Worm (Caenorhabditis elegans) whole organism, L2 larva: ENCODE measurements around the gene str-138.

Experiments
- C34F6.9 ChIP-seq: fragments of 150-350 bp; optimal IDR thresholded peaks from 2 replicates; lab custom pipeline; 2014; ENCODE audit warnings: missing biosample characterization, missing genetic modification characterization
- F13H6.1 ChIP-seq: sonication (generic microtip); optimal IDR thresholded peaks from 2 replicates; lab custom pipeline; 2016; ENCODE audit warnings: missing genetic modification characterization, missing compliant biosample characterization
- R02D3.7 ChIP-seq: fragments of 150-350 bp; optimal IDR thresholded peaks from 2 replicates; lab custom pipeline; 2014; ENCODE audit warnings: missing biosample characterization, missing genetic modification characterization
- Y55F3AM.14 ChIP-seq: fragments of 200-800 bp; sonication (Bioruptor generic); optimal IDR thresholded peaks from 2 replicates; lab custom pipeline; 2018; ENCODE audit warnings: mild to moderate bottlenecking, missing genetic modification characterization, missing compliant biosample characterization
- ZK546.5 ChIP-seq: sonication (generic microtip); optimal IDR thresholded peaks from 2 replicates; lab custom pipeline; 2017; ENCODE audit warnings: missing biosample characterization, missing genetic modification characterization
- alr-1 ChIP-seq: fragments of 150-350 bp; optimal IDR thresholded peaks from 2 replicates; lab custom pipeline; 2014; ENCODE audit warnings: missing biosample characterization, missing genetic modification characterization
- aly-2 ChIP-seq: fragments of 150-350 bp; optimal IDR thresholded peaks from 2 replicates; lab custom pipeline; 2014; ENCODE audit warnings: missing biosample characterization, missing genetic modification characterization
- ama-1 ChIP-seq: fragments of 150-350 bp; optimal IDR thresholded peaks from 2 replicates; lab custom pipeline; 2018; ENCODE audit warnings: inconsistent platforms
- blmp-1 ChIP-seq: sonication (generic microtip); optimal IDR thresholded peaks from 2 replicates; lab custom pipeline; 2017; ENCODE audit warnings: missing genetic modification characterization, mild to moderate bottlenecking, missing compliant biosample characterization, antibody characterized with exemption, moderate library complexity; ENCODE audit not compliant: insufficient read depth
- ceh-16 ChIP-seq: fragments of 150-350 bp; optimal IDR thresholded peaks from 2 replicates; lab custom pipeline; 2014; ENCODE audit warnings: missing biosample characterization, missing genetic modification characterization
- ceh-82 ChIP-seq: fragments of 150-350 bp; optimal IDR thresholded peaks from 2 replicates; lab custom pipeline; 2014; ENCODE audit warnings: missing biosample characterization, missing genetic modification characterization
- dmd-4 ChIP-seq: sonication (generic microtip); optimal IDR thresholded peaks from 2 replicates; lab custom pipeline; 2017; ENCODE audit warnings: missing biosample characterization, missing genetic modification characterization
- egl-27 ChIP-seq: sonication (generic microtip); optimal IDR thresholded peaks from 3 replicates; lab custom pipeline; 2017; ENCODE audit warnings: missing biosample characterization, missing genetic modification reagents, missing genetic modification characterization
- elt-3 ChIP-seq: sonication (generic microtip); optimal IDR thresholded peaks from 2 replicates; lab custom pipeline; 2017; ENCODE audit warnings: missing biosample characterization, missing genetic modification characterization
- fos-1 ChIP-seq: fragments of 150-350 bp; optimal IDR thresholded peaks from 2 replicates; lab custom pipeline; 2014; ENCODE audit warnings: missing biosample characterization, missing genetic modification characterization
- gmeb-1 ChIP-seq: fragments of 150-350 bp; optimal IDR thresholded peaks from 2 replicates; lab custom pipeline; 2014; ENCODE audit warnings: missing biosample characterization, missing genetic modification characterization
- lin-11 ChIP-seq: fragments of 150-350 bp; sonication (generic microtip); optimal IDR thresholded peaks from 2 replicates; lab custom pipeline; 2014; ENCODE audit warnings: missing biosample characterization, missing genetic modification characterization, inconsistent platforms, mixed read lengths
- lin-13 ChIP-seq: fragments of 150-350 bp; optimal IDR thresholded peaks from 2 replicates; lab custom pipeline; 2014; ENCODE audit warnings: missing biosample characterization, missing genetic modification reagents, missing genetic modification characterization
- lin-39 ChIP-seq: fragments of 150-350 bp; optimal IDR thresholded peaks from 2 replicates; lab custom pipeline; 2014; ENCODE audit warnings: missing biosample characterization, missing genetic modification reagents, missing genetic modification characterization
- lsy-2 ChIP-seq, 2 experiments: fragments of 150-350 bp in 1 of 2; sonication (generic microtip) in 1 of 2; optimal IDR thresholded peaks; 2 replicates each; lab custom pipeline; 2014 to 2017; ENCODE audit warnings: missing biosample characterization in 2 of 2, missing genetic modification characterization in 2 of 2
- mab-5 ChIP-seq: fragments of 150-350 bp; optimal IDR thresholded peaks from 2 replicates; lab custom pipeline; 2014; ENCODE audit warnings: missing biosample characterization, missing genetic modification characterization
- mbf-1 ChIP-seq: sonication (generic microtip); optimal IDR thresholded peaks from 2 replicates; lab custom pipeline; 2017; ENCODE audit warnings: missing biosample characterization, missing genetic modification characterization
- mdl-1 ChIP-seq, 2 experiments: fragments of 150-350 bp in 1 of 2; sonication (generic microtip) in 1 of 2; optimal IDR thresholded peaks; 2 replicates each; lab custom pipeline; 2017; ENCODE audit warnings: missing biosample characterization in 2 of 2, missing genetic modification characterization in 2 of 2
- nhr-10 ChIP-seq: sonication (generic microtip); optimal IDR thresholded peaks from 2 replicates; lab custom pipeline; 2017; ENCODE audit warnings: missing biosample characterization, missing genetic modification characterization
- nhr-11 ChIP-seq: fragments of 150-350 bp; optimal IDR thresholded peaks from 2 replicates; lab custom pipeline; 2014; ENCODE audit warnings: missing biosample characterization, missing genetic modification characterization
- nhr-12 ChIP-seq: fragments of 150-350 bp; optimal IDR thresholded peaks from 2 replicates; lab custom pipeline; 2014; ENCODE audit warnings: missing biosample characterization, missing genetic modification characterization
- nhr-129 ChIP-seq: fragments of 150-350 bp; optimal IDR thresholded peaks from 2 replicates; lab custom pipeline; 2014; ENCODE audit warnings: missing biosample characterization, missing genetic modification characterization
- nhr-21 ChIP-seq: fragments of 150-350 bp; optimal IDR thresholded peaks from 2 replicates; lab custom pipeline; 2014; ENCODE audit warnings: missing biosample characterization, missing genetic modification characterization
- nhr-23 ChIP-seq: fragments of 150-350 bp; optimal IDR thresholded peaks from 2 replicates; lab custom pipeline; 2014; ENCODE audit warnings: missing biosample characterization, missing genetic modification reagents, missing genetic modification characterization
- nhr-237 ChIP-seq: fragments of 150-350 bp; optimal IDR thresholded peaks from 2 replicates; lab custom pipeline; 2014; ENCODE audit warnings: missing biosample characterization, missing genetic modification characterization
- nhr-25 ChIP-seq: fragments of 150-350 bp; sonication (generic microtip); optimal IDR thresholded peaks from 3 replicates; lab custom pipeline; 2014; ENCODE audit warnings: missing biosample characterization, missing genetic modification characterization
- nhr-6 ChIP-seq: fragments of 150-350 bp; optimal IDR thresholded peaks from 2 replicates; lab custom pipeline; 2014; ENCODE audit warnings: missing biosample characterization, missing genetic modification characterization
- nhr-77 ChIP-seq: fragments of 150-350 bp; optimal IDR thresholded peaks from 2 replicates; lab custom pipeline; 2014; ENCODE audit warnings: missing biosample characterization, missing genetic modification characterization
- peb-1 ChIP-seq: fragments of 150-350 bp; optimal IDR thresholded peaks from 2 replicates; lab custom pipeline; 2014; ENCODE audit warnings: missing biosample characterization, missing genetic modification characterization
- sem-4 ChIP-seq: fragments of 150-350 bp; optimal IDR thresholded peaks from 2 replicates; lab custom pipeline; 2014; ENCODE audit warnings: missing biosample characterization, missing genetic modification reagents, missing genetic modification characterization
- skn-1 ChIP-seq: sonication (generic microtip); optimal IDR thresholded peaks from 2 replicates; lab custom pipeline; 2017; ENCODE audit warnings: missing biosample characterization, missing genetic modification characterization
- sma-9 ChIP-seq, 2 experiments: fragments of 150-350 bp in 1 of 2; sonication (generic microtip) in 1 of 2; optimal IDR thresholded peaks; 2 replicates each; lab custom pipeline; 2014 to 2016; ENCODE audit warnings: missing genetic modification characterization in 2 of 2, mild to moderate bottlenecking in 1 of 2, missing biosample characterization in 1 of 2, missing compliant biosample characterization in 1 of 2, missing genetic modification reagents in 1 of 2, moderate library complexity in 1 of 2
- snpc-4 ChIP-seq: fragments of 150-350 bp; optimal IDR thresholded peaks from 2 replicates; lab custom pipeline; 2014; ENCODE audit warnings: missing biosample characterization, missing genetic modification characterization
- unc-39 ChIP-seq: fragments of 150-350 bp; optimal IDR thresholded peaks from 2 replicates; lab custom pipeline; 2014; ENCODE audit warnings: missing biosample characterization, missing genetic modification characterization
- unc-62 ChIP-seq: fragments of 150-350 bp; optimal IDR thresholded peaks from 2 replicates; lab custom pipeline; 2014; ENCODE audit warnings: missing biosample characterization, missing genetic modification reagents, missing genetic modification characterization
- zag-1 ChIP-seq: fragments of 150-350 bp; optimal IDR thresholded peaks from 2 replicates; lab custom pipeline; 2014; ENCODE audit warnings: missing biosample characterization, missing genetic modification characterization
- ztf-11 ChIP-seq: sonication (generic microtip); optimal IDR thresholded peaks from 2 replicates; lab custom pipeline; 2017; ENCODE audit warnings: missing biosample characterization, missing genetic modification characterization
- ztf-4 ChIP-seq: fragments of 150-350 bp; optimal IDR thresholded peaks from 2 replicates; lab custom pipeline; 2014; ENCODE audit warnings: missing biosample characterization, missing genetic modification characterization

Gene str-138

ce11 chrV:8054130-8054529, 4.3 kb upstream of the str-138 start, which contains the start of gene ZC513.2:
Gene ZC513.2, plus strand, starts transcription at chrV:8054430.
- no peak for TF ChIP-seq nhr-77 (tag; lab: Kevin White, UChicago)
- TF ChIP-seq nhr-6, result no peak
- TF ChIP-seq nhr-129, result no peak
- TF ChIP-seq nhr-12 (tag; lab: Kevin White, UChicago), result no peak
- no peak for TF ChIP-seq C34F6.9 (tag; lab: Kevin White, UChicago)
- no peak for TF ChIP-seq unc-62 (GFP tag; lab: Kevin White, UChicago)
- no peak for TF ChIP-seq Y55F3AM.14 (GFP tag; lab: Kevin White, UChicago)
- no peak for TF ChIP-seq fos-1 (tag; lab: Kevin White, UChicago)
- no peak for TF ChIP-seq lsy-2 (tag; optimal IDR thresholded peaks at IDR 0.05; lab: Kevin White, UChicago)
- TF ChIP-seq peb-1 (tag; lab: Kevin White, UChicago), result no peak
- no peak for TF ChIP-seq dmd-4 (tag; lab: Kevin White, UChicago)
- no peak for TF ChIP-seq R02D3.7 (tag; lab: Kevin White, UChicago)
- TF ChIP-seq snpc-4 (tag; lab: Kevin White, UChicago), result no peak
- TF ChIP-seq ZK546.5, result no peak
- no peak for TF ChIP-seq lin-11 (tag; lab: Kevin White, UChicago)
- TF ChIP-seq mab-5 (tag; lab: Kevin White, UChicago), result no peak
- no peak for TF ChIP-seq unc-39 (tag; lab: Kevin White, UChicago)
- no peak for TF ChIP-seq nhr-237 (tag; lab: Kevin White, UChicago)
- no peak for TF ChIP-seq ama-1 (lab: Kevin White, UChicago)
- TF ChIP-seq, all 48 proteins: peak for 0

DNA sequence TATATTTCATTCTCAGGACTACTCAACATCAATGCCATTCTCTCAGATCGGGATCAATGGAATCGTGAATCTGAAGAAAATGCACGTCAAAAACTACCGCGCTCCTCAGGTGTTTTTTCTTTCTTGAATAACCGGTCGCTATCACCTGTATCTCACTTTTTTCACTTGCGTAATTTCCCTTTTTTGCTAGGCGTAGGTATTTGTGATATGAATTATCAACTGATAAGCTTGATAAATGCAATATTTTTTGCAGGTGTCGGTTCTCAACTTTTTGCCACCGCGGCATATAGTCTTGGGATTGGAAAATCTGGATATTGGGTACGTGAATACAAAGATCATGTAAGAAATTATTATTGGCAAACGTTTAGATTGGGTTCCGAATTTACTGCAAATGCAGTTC, 3.3 kb upstream of the str-138 start:
- TF ChIP-seq ceh-16 (tag; lab: Kevin White, UChicago), result no peak
- no peak for TF ChIP-seq sma-9 (GFP tag; optimal IDR thresholded peaks at IDR 0.05; lab: Kevin White, UChicago)
- TF ChIP-seq sma-9 (tag; optimal IDR thresholded peaks at IDR 0.05; lab: Kevin White, UChicago), result no peak
- no peak for TF ChIP-seq lin-13 (GFP tag; lab: Kevin White, UChicago)
- no peak for TF ChIP-seq lin-39
- peak; percentile 14 for TF ChIP-seq blmp-1 (tag; lab: Kevin White, UChicago)
- TF ChIP-seq, all 48 proteins: peak for 1

DNA sequence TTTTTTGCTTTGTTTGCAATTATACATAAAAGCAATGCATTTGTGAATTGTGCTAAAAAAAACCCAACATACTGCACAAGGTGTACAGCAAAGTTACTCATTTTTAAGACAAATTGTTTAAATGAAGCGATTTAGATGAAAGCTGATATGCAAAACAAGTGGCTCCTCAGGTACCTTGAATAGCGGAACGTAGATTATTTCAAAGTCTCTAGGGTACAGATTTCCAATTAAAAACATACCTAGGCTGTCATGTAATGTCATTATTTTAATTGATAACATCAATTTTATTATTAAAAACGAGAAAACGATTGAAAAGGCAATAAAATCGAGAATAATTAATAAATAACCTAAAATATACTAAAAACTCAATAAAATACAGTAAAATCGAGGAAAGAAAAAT, 3.6 kb downstream of the str-138 start, which contains the start of gene str-139:
Gene str-139, minus strand, starts transcription at position 101 of the 400 bp plus-strand sequence.
- no peak for TF ChIP-seq nhr-12 (tag; lab: Kevin White, UChicago)
- no peak for TF ChIP-seq ztf-4 (tag; lab: Kevin White, UChicago)
- TF ChIP-seq skn-1 (tag; lab: Kevin White, UChicago), result no peak
- no peak for TF ChIP-seq snpc-4 (tag; lab: Kevin White, UChicago)
- TF ChIP-seq ztf-11, result no peak
- no peak for TF ChIP-seq nhr-11
- TF ChIP-seq dmd-4 (tag; lab: Kevin White, UChicago), result no peak
- TF ChIP-seq ceh-82 (tag; lab: Kevin White, UChicago), result no peak
- no peak for TF ChIP-seq ZK546.5
- no peak for TF ChIP-seq nhr-6
- no peak for TF ChIP-seq mdl-1 (tag; optimal IDR thresholded peaks at IDR 0.05; lab: Kevin White, UChicago)
- no peak for TF ChIP-seq ceh-16 (tag; lab: Kevin White, UChicago)
- no peak for TF ChIP-seq mbf-1 (tag; lab: Kevin White, UChicago)
- no peak for TF ChIP-seq fos-1 (tag; lab: Kevin White, UChicago)
- no peak for TF ChIP-seq nhr-21 (tag; lab: Kevin White, UChicago)
- no peak for TF ChIP-seq egl-27 (tag; lab: Kevin White, UChicago)
- TF ChIP-seq nhr-237 (tag; lab: Kevin White, UChicago), result no peak
- no peak for TF ChIP-seq gmeb-1
- no peak for TF ChIP-seq mab-5 (tag; lab: Kevin White, UChicago)
- TF ChIP-seq nhr-25 (tag; lab: Kevin White, UChicago), result no peak

DNA sequence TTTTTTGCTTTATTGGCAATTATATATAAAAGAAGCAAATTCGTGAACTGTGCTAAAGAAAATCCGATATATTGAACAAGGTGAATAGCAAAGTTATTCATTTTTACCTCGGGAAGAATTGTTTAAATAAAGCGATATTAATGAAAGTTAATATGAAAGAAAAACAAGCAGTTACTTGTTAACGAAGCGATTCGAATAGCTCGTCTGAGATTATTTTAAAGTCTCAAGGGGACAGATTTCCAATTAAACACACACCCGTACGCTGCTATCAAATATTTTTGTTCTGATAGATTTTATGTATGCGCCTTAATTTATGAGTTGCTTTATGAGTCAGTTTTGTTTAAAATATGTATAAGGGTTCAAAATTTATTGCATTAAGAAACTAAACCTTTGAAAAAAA, 9.3 kb downstream of the str-138 start, which contains the start of gene str-140:
Gene str-140, minus strand, starts transcription at position 101 of the 400 bp plus-strand sequence.
- no peak for TF ChIP-seq sma-9 (GFP tag; optimal IDR thresholded peaks at IDR 0.05; lab: Kevin White, UChicago)
- TF ChIP-seq sma-9 (tag; optimal IDR thresholded peaks at IDR 0.05; lab: Kevin White, UChicago), result no peak
- no peak for TF ChIP-seq nhr-25 (tag; lab: Kevin White, UChicago)
- no peak for TF ChIP-seq nhr-21 (tag; lab: Kevin White, UChicago)
- no peak for TF ChIP-seq ztf-4 (tag; lab: Kevin White, UChicago)
- no peak for TF ChIP-seq nhr-237 (tag; lab: Kevin White, UChicago)
- no peak for TF ChIP-seq Y55F3AM.14 (GFP tag; lab: Kevin White, UChicago)
- TF ChIP-seq alr-1 (tag; lab: Kevin White, UChicago), result no peak
- TF ChIP-seq zag-1 (tag; lab: Kevin White, UChicago), result no peak
- TF ChIP-seq mab-5 (tag; lab: Kevin White, UChicago), result no peak
- no peak for TF ChIP-seq unc-62 (GFP tag; lab: Kevin White, UChicago)
- TF ChIP-seq F13H6.1 (tag; lab: Kevin White, UChicago), result no peak
- no peak for TF ChIP-seq elt-3 (tag; lab: Kevin White, UChicago)
- no peak for TF ChIP-seq aly-2
- TF ChIP-seq nhr-10 (tag; lab: Kevin White, UChicago), result no peak
- no peak for TF ChIP-seq lin-39
- TF ChIP-seq sem-4 (tag; lab: Kevin White, UChicago), result no peak
- no peak for TF ChIP-seq nhr-23
- TF ChIP-seq C34F6.9 (tag; lab: Kevin White, UChicago), result no peak
